Fruit fly (Drosophila melanogaster): ENCODE results near the gene Cyp4e3.
A peak's percentile ranks its signal among the peaks of the same experiment; 100 is the strongest.

The Cyp4e3 gene

DNA sequence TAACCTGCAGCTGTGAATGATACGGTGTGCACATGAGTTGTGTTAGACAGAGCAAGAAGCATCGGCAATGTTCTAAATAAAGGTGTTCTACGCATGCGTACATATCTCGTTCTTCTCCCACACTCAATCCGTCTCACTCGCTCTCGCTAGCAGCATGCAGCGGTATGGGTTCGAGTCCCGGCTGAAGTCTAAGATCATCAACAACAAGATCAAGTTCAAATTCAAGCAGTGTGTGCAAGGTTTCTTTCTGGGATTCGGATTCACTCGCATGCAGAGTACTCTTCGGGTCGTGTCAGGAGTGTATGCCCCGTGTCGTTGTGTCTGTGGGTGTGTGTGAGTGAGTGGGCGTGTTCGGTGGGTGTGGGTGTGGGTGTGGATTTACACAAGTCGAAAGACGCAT lies 18.6 kb downstream of the Cyp4e3 start (continued):
- TF ChIP-seq CG42726 (GFP tag; IDR thresholded peaks at IDR 0.05; ENCODE audit: partially characterized antibody) (no peak), crp (GFP tag; optimal IDR thresholded peaks at IDR 0.05) (no peak), Antp (GFP tag; optimal IDR thresholded peaks at IDR 0.05) (no peak)

DNA sequence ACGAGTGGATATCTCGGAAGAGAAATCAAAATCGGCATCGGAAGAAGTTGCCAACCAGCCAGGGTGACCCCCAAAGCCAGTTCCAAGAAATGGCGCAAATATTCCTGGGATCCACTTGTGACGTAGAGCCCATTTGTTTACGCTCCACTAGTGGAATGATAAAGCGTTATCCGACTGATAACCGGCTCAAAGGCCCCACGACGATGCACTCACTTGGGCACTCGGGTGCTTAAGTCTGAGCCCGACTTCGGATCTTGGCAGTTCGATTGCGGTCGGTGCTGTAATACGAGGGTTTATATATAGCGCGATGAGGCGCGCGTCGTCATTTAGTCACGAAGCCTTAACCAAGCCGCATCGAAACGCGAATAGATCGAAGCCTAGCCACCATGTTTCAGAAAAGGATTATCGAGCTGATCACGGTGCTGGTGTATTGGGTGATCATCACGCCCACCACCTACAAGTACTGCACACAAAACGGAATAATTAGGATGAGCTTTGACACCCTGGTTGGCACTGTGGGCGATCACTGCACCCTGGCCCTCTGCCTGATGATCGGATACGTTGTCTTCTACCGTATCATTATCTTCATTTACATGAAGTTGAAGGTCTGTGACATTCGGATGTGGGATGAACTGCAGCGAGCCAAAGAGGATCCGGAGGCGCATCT lies 20.1 kb downstream of the Cyp4e3 start, which contains the start of gene CG13116:
TSS of gene CG13116 (plus strand) at position 323 of the 667 bp plus-strand sequence.
- TF ChIP-seq CG10959 (GFP tag; IDR thresholded peaks at IDR 0.05) (no peak), CG2678 (tag; optimal IDR thresholded peaks at IDR 0.05) (no peak), Vsx1 (GFP tag; optimal IDR thresholded peaks at IDR 0.05) (no peak), gsb-n (tag; optimal IDR thresholded peaks at IDR 0.05) (no peak), Deaf1 (tag; optimal IDR thresholded peaks at IDR 0.05) (peak; percentile 76), CHES-1-like (GFP tag; optimal IDR thresholded peaks at IDR 0.05) (no peak), nerfin-1 (tag; optimal IDR thresholded peaks at IDR 0.05) (no peak), Aef1 (GFP tag; IDR thresholded peaks at IDR 0.05) (no peak), CG10543 (GFP tag; optimal IDR thresholded peaks at IDR 0.05) (no peak), CG11398 (GFP tag; optimal IDR thresholded peaks at IDR 0.05) (no peak), TFAM (GFP tag; optimal IDR thresholded peaks at IDR 0.05) (no peak), danr (GFP tag; IDR thresholded peaks at IDR 0.05) (no peak), Ets65A (GFP tag) (peak; percentile 56), Dbx (GFP tag; IDR thresholded peaks at IDR 0.05) (no peak), z (GFP tag; IDR thresholded peaks at IDR 0.05) (peak; percentile 70; the same call in 2 of the 3 replicates), unc-4 (GFP tag; IDR thresholded peaks at IDR 0.05; ENCODE audit: partially characterized antibody) (no peak), CG12769 (tag; optimal IDR thresholded peaks at IDR 0.05) (peak; percentile 18), CG3065 (GFP tag; optimal IDR thresholded peaks at IDR 0.05) (no peak), CG7928 (GFP tag; optimal IDR thresholded peaks at IDR 0.05) (no peak), Nf-YC (tag; optimal IDR thresholded peaks at IDR 0.05) (no peak), CG10321 (GFP tag; IDR thresholded peaks at IDR 0.05) (no peak), D (optimal IDR thresholded peaks at IDR 0.05) (no peak), D (GFP tag; optimal IDR thresholded peaks at IDR 0.05) (no peak), ac (GFP tag; optimal IDR thresholded peaks at IDR 0.05) (no peak)

dm6 chr2L:9728791-9729190 lies 21.1 kb downstream of the Cyp4e3 start:
- TF ChIP-seq oc (tag; optimal IDR thresholded peaks at IDR 0.05) (peak; percentile 67), CG15269 (tag; optimal IDR thresholded peaks at IDR 0.05) (no peak), vvl (GFP tag; IDR thresholded peaks at IDR 0.05) (peak; percentile 69), Hmx (GFP tag; optimal IDR thresholded peaks at IDR 0.05) (no peak), Rfx (GFP tag; IDR thresholded peaks at IDR 0.05) (no peak), abd-A (tag; optimal IDR thresholded peaks at IDR 0.05) (peak; percentile 44), Blimp-1 (GFP tag; optimal IDR thresholded peaks at IDR 0.05) (peak; percentile 10), gem (tag; optimal IDR thresholded peaks at IDR 0.05) (no peak), CG12769 (tag; optimal IDR thresholded peaks at IDR 0.05) (peak; percentile 70), chinmo (GFP tag; IDR thresholded peaks at IDR 0.05; ENCODE audit: partially characterized antibody) (peak; percentile 75; the same call in 2 of the 4 replicates), sisA (GFP tag; IDR thresholded peaks at IDR 0.05) (no peak), Vsx1 (GFP tag; optimal IDR thresholded peaks at IDR 0.05) (peak; percentile 34), CG13894 (tag; optimal IDR thresholded peaks at IDR 0.05) (peak; percentile 76)

Data from whole organism, embryonic.